Worm (Caenorhabditis elegans): Measurements from ENCODE around the gene acs-19.

acs-19 gene

ce11 chrIII:3889896-3890295 lies 25.6 kb downstream of the acs-19 start:
- TF ChIP-seq jun-1 (tag; optimal IDR thresholded peaks at IDR 0.05) = no peak
- peak; percentile 82 for TF ChIP-seq pha-4 (tag; optimal IDR thresholded peaks at IDR 0.05)

DNA sequence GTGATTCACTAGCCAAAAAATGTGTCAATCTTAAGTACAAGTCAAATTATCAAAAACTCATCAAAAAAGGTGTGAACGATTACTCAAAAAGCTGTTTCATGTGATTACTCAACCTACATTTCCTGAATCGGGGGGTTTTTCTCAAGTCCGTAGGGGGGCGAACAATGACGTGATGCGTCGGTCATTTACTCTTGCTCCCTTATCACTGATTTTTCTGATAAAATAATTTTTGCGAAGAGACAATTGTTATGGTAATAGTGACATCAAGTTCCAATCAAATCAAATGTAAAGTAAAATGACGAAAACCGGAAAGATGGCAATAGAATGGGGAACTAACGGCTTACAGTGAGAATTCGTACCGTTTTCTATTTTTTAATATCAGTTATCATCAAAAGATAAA lies 29.7 kb downstream of the acs-19 start:
- TF ChIP-seq pqm-1 (tag; optimal IDR thresholded peaks at IDR 0.05) = peak; percentile 54
- peak; percentile 36 for TF ChIP-seq elt-2 (tag; optimal IDR thresholded peaks at IDR 0.05)
- no peak for TF ChIP-seq daf-12 (tag; optimal IDR thresholded peaks at IDR 0.05)

DNA sequence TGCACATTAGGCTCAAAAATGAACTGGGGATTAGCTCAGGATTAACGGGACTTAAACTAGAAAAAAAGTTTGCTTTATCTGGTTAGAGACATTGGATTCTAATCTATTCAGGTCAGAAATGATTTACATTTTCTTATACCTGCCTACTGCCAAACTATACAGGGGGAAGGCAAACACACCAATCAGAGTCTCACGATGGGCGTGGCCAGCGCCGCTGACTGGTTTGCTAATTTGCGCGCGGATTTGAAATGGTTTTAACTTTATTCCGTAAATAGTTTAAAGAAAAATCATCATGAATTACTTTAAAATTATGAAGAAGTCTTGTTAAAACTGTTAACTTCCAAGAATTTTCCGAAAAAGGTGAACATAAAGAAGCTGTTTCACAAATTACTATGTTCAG lies 34.1 kb downstream of the acs-19 start:
- no peak for TF ChIP-seq lsy-12 (tag; optimal IDR thresholded peaks at IDR 0.05)
- no peak for TF ChIP-seq fos-1 (tag; optimal IDR thresholded peaks at IDR 0.05)
- peak; percentile 84 for TF ChIP-seq nfya-1 (tag; optimal IDR thresholded peaks at IDR 0.05; ENCODE audit: insufficient read depth)
- TF ChIP-seq elt-2 (tag; optimal IDR thresholded peaks at IDR 0.05) = no peak
- no peak for TF ChIP-seq lin-15B (tag; optimal IDR thresholded peaks at IDR 0.05)

DNA sequence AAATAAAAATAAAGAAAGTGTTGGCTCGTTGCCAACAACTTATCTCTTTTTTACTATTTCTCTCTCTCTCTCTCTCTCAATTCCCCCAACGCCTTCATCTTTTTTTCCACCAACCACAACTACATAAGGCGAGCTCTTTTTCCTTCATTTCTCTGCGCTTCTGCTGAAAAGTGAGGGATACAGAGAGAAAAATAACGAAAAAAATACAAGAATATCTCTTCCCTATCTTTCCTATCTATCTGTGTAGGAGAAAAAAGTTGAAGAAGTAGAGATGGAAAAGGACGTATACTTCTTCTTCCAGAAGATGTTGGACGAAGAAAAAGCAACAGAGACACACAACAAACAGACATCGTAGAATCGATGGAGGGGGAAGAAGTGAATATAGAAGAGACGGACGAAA lies 34.6 kb downstream of the acs-19 start:
- TF ChIP-seq hmg-11 (tag; optimal IDR thresholded peaks at IDR 0.05) (peak; percentile 62), pqm-1 (tag; optimal IDR thresholded peaks at IDR 0.05) (no peak), nfya-1 (tag; optimal IDR thresholded peaks at IDR 0.05; ENCODE audit: insufficient read depth) (peak; percentile 39), ztf-4 (tag; optimal IDR thresholded peaks at IDR 0.05) (no peak), lin-15B (tag; optimal IDR thresholded peaks at IDR 0.05) (peak; percentile 40)

- TF ChIP-seq elt-1 (tag; optimal IDR thresholded peaks at IDR 0.05) (no peak), nhr-28 (tag; optimal IDR thresholded peaks at IDR 0.05) (no peak), nhr-11 (tag; optimal IDR thresholded peaks at IDR 0.05) (no peak), nhr-237 (tag; optimal IDR thresholded peaks at IDR 0.05) (no peak), zag-1 (tag; optimal IDR thresholded peaks at IDR 0.05) (no peak), elt-3 (tag; optimal IDR thresholded peaks at IDR 0.05) (no peak), fkh-2 (tag; optimal IDR thresholded peaks at IDR 0.05) (no peak), mml-1 (tag; optimal IDR thresholded peaks at IDR 0.05) (no peak), fkh-10 (GFP tag; optimal IDR thresholded peaks at IDR 0.05) (no peak), nhr-12 (tag; optimal IDR thresholded peaks at IDR 0.05) (no peak), nhr-25 (tag; optimal IDR thresholded peaks at IDR 0.05) (no peak), nhr-67 (tag; optimal IDR thresholded peaks at IDR 0.05) (no peak), lin-15B (tag; optimal IDR thresholded peaks at IDR 0.05) (no peak), tbx-2 (tag; optimal IDR thresholded peaks at IDR 0.05) (no peak), pha-4 (tag; optimal IDR thresholded peaks at IDR 0.05) (no peak), ztf-11 (tag; optimal IDR thresholded peaks at IDR 0.05) (no peak), jun-1 (tag; optimal IDR thresholded peaks at IDR 0.05) (no peak), ama-1 (optimal IDR thresholded peaks at IDR 0.05) (no peak)
Observed at ce11 chrIII:3901542-3901941, 37.3 kb downstream of the acs-19 start, which contains the start of gene tir-1. Gene tir-1, minus strand, starts transcription at chrIII:3901642.

- TF ChIP-seq nfya-1 (tag; optimal IDR thresholded peaks at IDR 0.05; ENCODE audit: insufficient read depth) (peak; percentile 13), lsy-12 (tag; optimal IDR thresholded peaks at IDR 0.05) (peak; percentile 40), egl-5 (tag; optimal IDR thresholded peaks at IDR 0.05) (no peak), nhr-25 (tag; optimal IDR thresholded peaks at IDR 0.05) (no peak), nhr-43 (tag; optimal IDR thresholded peaks at IDR 0.05; ENCODE audit: poor library complexity, severe bottlenecking) (peak; percentile 12), ztf-4 (tag; optimal IDR thresholded peaks at IDR 0.05) (peak; percentile 70), ama-1 (optimal IDR thresholded peaks at IDR 0.05) (peak; percentile 83), elt-2 (tag; optimal IDR thresholded peaks at IDR 0.05) (peak; percentile 11), R02D3.7 (tag; optimal IDR thresholded peaks at IDR 0.05) (no peak)
Observed at ce11 chrIII:3902588-3903325, 38.5 kb downstream of the acs-19 start.

- no peak for TF ChIP-seq sea-2 (GFP tag; optimal IDR thresholded peaks at IDR 0.05)
- TF ChIP-seq ceh-16 (tag; optimal IDR thresholded peaks at IDR 0.05) = no peak
Observed at ce11 chrIII:3906481-3906880, 42.2 kb downstream of the acs-19 start.
